Fruit fly (Drosophila melanogaster) whole organism, prepupa: ENCODE measurements around the gene Ns4.

Experiments used
- Blimp-1 ChIP-seq: fragments of 200-800 bp; sonication (Bioruptor generic); optimal IDR thresholded peaks from 3 replicates; lab custom pipeline; 2017; ENCODE audit warnings: missing biosample characterization, missing genetic modification characterization, mild to moderate bottlenecking, moderate library complexity, missing genetic modification reagents
- CG11902 ChIP-seq: fragments of 200-800 bp; sonication (Bioruptor generic); optimal IDR thresholded peaks from 3 replicates; lab custom pipeline; 2016; ENCODE audit warnings: missing biosample characterization, missing genetic modification characterization
- CG4318 ChIP-seq: fragments of 200-800 bp; sonication (Bioruptor generic); optimal IDR thresholded peaks from 3 replicates; lab custom pipeline; 2017; ENCODE audit warnings: missing biosample characterization, mild to moderate bottlenecking, missing genetic modification characterization
- CG8119 ChIP-seq: fragments of 200-800 bp; sonication (Bioruptor generic); IDR thresholded peaks from 3 replicates; pipeline ENCODE4 v1.3.6; 2022; ENCODE audit warnings: missing biosample characterization, missing genetic modification characterization
- Ets21C ChIP-seq: fragments of 200-800 bp; sonication (Bioruptor generic); optimal IDR thresholded peaks from 3 replicates; lab custom pipeline; 2016; ENCODE audit warnings: missing biosample characterization, missing genetic modification characterization
- Hr39 ChIP-seq: fragments of 200-800 bp; sonication (Bioruptor generic); optimal IDR thresholded peaks from 2 replicates; lab custom pipeline; 2016; ENCODE audit warnings: missing biosample characterization, missing genetic modification characterization
- Hr4 ChIP-seq: fragments of 200-800 bp; sonication (Bioruptor generic); optimal IDR thresholded peaks from 3 replicates; lab custom pipeline; 2016; ENCODE audit warnings: missing biosample characterization, missing genetic modification characterization
- OdsH ChIP-seq: fragments of 200-800 bp; sonication (Bioruptor generic); optimal IDR thresholded peaks from 3 replicates; lab custom pipeline; 2016; ENCODE audit warnings: missing biosample characterization, missing genetic modification characterization
- Sox102F ChIP-seq: fragments of 200-800 bp; sonication (Bioruptor generic); optimal IDR thresholded peaks from 2 replicates; lab custom pipeline; 2016; ENCODE audit warnings: missing biosample characterization, mild to moderate bottlenecking, missing genetic modification characterization
- cyc ChIP-seq: fragments of 200-800 bp; sonication (Bioruptor generic); optimal IDR thresholded peaks from 3 replicates; lab custom pipeline; 2016; ENCODE audit warnings: missing biosample characterization, missing genetic modification characterization
- esn ChIP-seq: fragments of 200-800 bp; sonication (Bioruptor generic); optimal IDR thresholded peaks from 2 replicates; lab custom pipeline; 2016; ENCODE audit warnings: missing biosample characterization, mild to moderate bottlenecking, missing genetic modification characterization, moderate library complexity
- salr ChIP-seq, 2 experiments: fragments of 200-800 bp; sonication (Bioruptor generic); optimal IDR thresholded peaks; 3 replicates each; lab custom pipeline; 2016 to 2018; ENCODE audit warnings: missing biosample characterization in 2 of 2, missing genetic modification characterization in 2 of 2, mild to moderate bottlenecking in 1 of 2

- TF ChIP-seq Blimp-1 (GFP tag; lab: Kevin White, UChicago) (no peak), salr (GFP tag; optimal IDR thresholded peaks at IDR 0.05; lab: Kevin White, UChicago) (no peak), Hr4 (GFP tag; lab: Kevin White, UChicago) (no peak), CG11902 (GFP tag; lab: Kevin White, UChicago) (no peak), Sox102F (GFP tag; lab: Kevin White, UChicago) (no peak), OdsH (GFP tag; lab: Kevin White, UChicago) (no peak), cyc (GFP tag; lab: Kevin White, UChicago) (no peak), Ets21C (no peak), Hr39 (GFP tag; lab: Kevin White, UChicago) (no peak), CG8119 (GFP tag; lab: Robert Waterston, UW) (no peak), esn (GFP tag; lab: Kevin White, UChicago) (no peak), CG4318 (GFP tag; lab: Kevin White, UChicago) (no peak)
These were observed 24.7 kb downstream of the Ns4 start for dm6 chr2L:20776940-20777502.
